Worm (Caenorhabditis elegans) whole organism, L1 larva: ENCODE measurements around the gene klf-3.

ENCODE experiments used
- C16A3.4 ChIP-seq: fragments of 150-350 bp; optimal IDR thresholded peaks from 2 replicates; lab custom pipeline; 2014; ENCODE audit warnings: missing biosample characterization, missing genetic modification characterization
- F16B12.6 ChIP-seq: fragments of 150-350 bp; optimal IDR thresholded peaks from 2 replicates; lab custom pipeline; 2014; ENCODE audit warnings: missing biosample characterization, missing genetic modification characterization
- Y116A8C.19 ChIP-seq: sonication (generic microtip); optimal IDR thresholded peaks from 2 replicates; lab custom pipeline; 2016; ENCODE audit warnings: missing compliant biosample characterization, missing genetic modification characterization, borderline replicate concordance
- aha-1 ChIP-seq: fragments of 150-350 bp; optimal IDR thresholded peaks from 2 replicates; lab custom pipeline; 2014; ENCODE audit warnings: missing biosample characterization, missing genetic modification characterization
- alr-1 ChIP-seq: fragments of 200-800 bp; sonication (Bioruptor generic); optimal IDR thresholded peaks from 2 replicates; lab custom pipeline; 2018; ENCODE audit warnings: borderline replicate concordance, mild to moderate bottlenecking, missing genetic modification characterization, missing compliant biosample characterization
- aly-2 ChIP-seq: fragments of 150-350 bp; optimal IDR thresholded peaks from 2 replicates; lab custom pipeline; 2014; ENCODE audit warnings: missing biosample characterization, missing genetic modification characterization
- ama-1 ChIP-seq: fragments of 150-350 bp; optimal IDR thresholded peaks from 2 replicates; lab custom pipeline; 2014
- blmp-1 ChIP-seq: fragments of 150-350 bp; optimal IDR thresholded peaks from 2 replicates; lab custom pipeline; 2014; ENCODE audit warnings: missing biosample characterization, missing genetic modification characterization
- ceh-88 ChIP-seq: fragments of 200-800 bp; sonication (Bioruptor generic); IDR thresholded peaks from 2 replicates; pipeline ENCODE4 v1.3.6; 2022; ENCODE audit warnings: missing genetic modification characterization, missing compliant biosample characterization
- dpl-1 ChIP-seq, 3 experiments: fragments of 150-350 bp in 2 of 3; sonication (generic microtip) in 1 of 3; optimal IDR thresholded peaks; 2 replicates each; lab custom pipeline; 2014 to 2017; ENCODE audit warnings: missing biosample characterization in 3 of 3, missing genetic modification characterization in 3 of 3, missing genetic modification reagents in 3 of 3
- dsc-1 ChIP-seq: sonication (generic microtip); optimal IDR thresholded peaks from 2 replicates; lab custom pipeline; 2016; ENCODE audit warnings: mild to moderate bottlenecking, missing genetic modification characterization, missing compliant biosample characterization
- efl-1 ChIP-seq, 4 experiments: fragments of 150-350 bp; optimal IDR thresholded peaks in 3 of 4; peaks in 1 of 4; 1 replicate in 1 of 4; 2 replicates in 3 of 4; lab custom pipeline; 2014; ENCODE audit warnings: missing biosample characterization in 2 of 4, missing genetic modification characterization in 2 of 4, missing genetic modification reagents in 2 of 4
- egl-13 ChIP-seq: sonication (generic microtip); optimal IDR thresholded peaks from 2 replicates; lab custom pipeline; 2016; ENCODE audit warnings: missing genotype, missing genetic modification reagents, missing genetic modification characterization, missing compliant biosample characterization
- egl-27 ChIP-seq, 2 experiments: fragments of 150-350 bp in 1 of 2; sonication (generic microtip); optimal IDR thresholded peaks; 3 replicates each; lab custom pipeline; 2017 to 2018; ENCODE audit warnings: missing biosample characterization in 2 of 2, missing genetic modification characterization in 2 of 2, missing genetic modification reagents in 2 of 2
- elt-3 ChIP-seq, 6 experiments: fragments of 150-350 bp in 1 of 6; sonication (generic microtip); optimal IDR thresholded peaks; 2 replicates each; lab custom pipeline; 2017 to 2018; ENCODE audit warnings: missing biosample characterization in 6 of 6, missing genetic modification characterization in 6 of 6, inconsistent platforms in 1 of 6
- fkh-10 ChIP-seq: sonication (generic microtip); optimal IDR thresholded peaks from 2 replicates; lab custom pipeline; 2017; ENCODE audit warnings: missing biosample characterization, missing genetic modification reagents, missing genetic modification characterization
- fkh-4 ChIP-seq: sonication (generic microtip); optimal IDR thresholded peaks from 2 replicates; lab custom pipeline; 2016; ENCODE audit warnings: missing compliant biosample characterization, missing genetic modification characterization, borderline replicate concordance
- fkh-8 ChIP-seq: sonication (generic microtip); optimal IDR thresholded peaks from 2 replicates; lab custom pipeline; 2016; ENCODE audit warnings: mild to moderate bottlenecking, missing genetic modification characterization, missing compliant biosample characterization
- fos-1 ChIP-seq: fragments of 150-350 bp; optimal IDR thresholded peaks from 2 replicates; lab custom pipeline; 2014; ENCODE audit warnings: missing biosample characterization, missing genetic modification characterization
- isw-1 ChIP-seq: fragments of 200-800 bp; sonication (Bioruptor generic); IDR thresholded peaks from 2 replicates; pipeline ENCODE4 v1.3.6; 2022; ENCODE audit warnings: missing genetic modification characterization, missing compliant biosample characterization
- jun-1 ChIP-seq: fragments of 150-350 bp; optimal IDR thresholded peaks from 2 replicates; lab custom pipeline; 2014; ENCODE audit warnings: missing biosample characterization, missing genetic modification reagents, missing genetic modification characterization
- lin-13 ChIP-seq: fragments of 150-350 bp; optimal IDR thresholded peaks from 2 replicates; lab custom pipeline; 2014; ENCODE audit warnings: missing biosample characterization, missing genetic modification reagents, missing genetic modification characterization
- lin-14 ChIP-seq: fragments of 200-800 bp; sonication (Bioruptor generic); optimal IDR thresholded peaks from 2 replicates; lab custom pipeline; 2018; ENCODE audit warnings: mild to moderate bottlenecking, missing genetic modification characterization, moderate library complexity, missing compliant biosample characterization
- lin-35 ChIP-seq, 2 experiments: fragments of 150-350 bp; optimal IDR thresholded peaks; 2 replicates each; lab custom pipeline; 2014; ENCODE audit warnings: missing biosample characterization in 2 of 2, missing genetic modification characterization in 2 of 2, missing genetic modification reagents in 2 of 2
- lin-39 ChIP-seq: fragments of 150-350 bp; optimal IDR thresholded peaks from 2 replicates; lab custom pipeline; 2014; ENCODE audit warnings: missing biosample characterization, missing genetic modification reagents, missing genetic modification characterization
- lsy-2 ChIP-seq, 2 experiments: fragments of 150-350 bp; optimal IDR thresholded peaks; 2 replicates each; lab custom pipeline; 2014; ENCODE audit warnings: missing biosample characterization in 2 of 2, missing genetic modification characterization in 2 of 2
- mef-2 ChIP-seq: fragments of 150-350 bp; optimal IDR thresholded peaks from 2 replicates; lab custom pipeline; 2014; ENCODE audit warnings: missing biosample characterization, missing genetic modification characterization
- nhr-11 ChIP-seq: fragments of 150-350 bp; optimal IDR thresholded peaks from 2 replicates; lab custom pipeline; 2014; ENCODE audit warnings: missing biosample characterization, missing genetic modification characterization
- nhr-19 ChIP-seq: fragments of 200-800 bp; sonication (Bioruptor generic); conservative IDR thresholded peaks from 2 replicates; pipeline ENCODE4 v1.3.6; 2022; ENCODE audit warnings: missing genetic modification characterization, missing compliant biosample characterization
- nhr-71 ChIP-seq: sonication (generic microtip); optimal IDR thresholded peaks from 2 replicates; lab custom pipeline; 2016; ENCODE audit warnings: mild to moderate bottlenecking, missing genetic modification characterization, moderate library complexity, missing compliant biosample characterization
- nhr-76 ChIP-seq: sonication (generic microtip); optimal IDR thresholded peaks from 2 replicates; lab custom pipeline; 2017; ENCODE audit warnings: missing biosample characterization, missing genetic modification characterization
- nhr-77 ChIP-seq: fragments of 150-350 bp; optimal IDR thresholded peaks from 2 replicates; lab custom pipeline; 2014; ENCODE audit warnings: missing biosample characterization, missing genetic modification characterization
- nhr-84 ChIP-seq: sonication (generic microtip); optimal IDR thresholded peaks from 2 replicates; lab custom pipeline; 2017; ENCODE audit warnings: missing biosample characterization, missing genetic modification characterization
- nhr-85 ChIP-seq: sonication (generic microtip); peaks from one replicate; lab custom pipeline; 2016; ENCODE audit warnings: missing genetic modification characterization, inconsistent platforms, missing compliant biosample characterization
- pag-3 ChIP-seq: sonication (generic microtip); optimal IDR thresholded peaks from 2 replicates; lab custom pipeline; 2017; ENCODE audit warnings: missing genetic modification characterization, mild to moderate bottlenecking, missing compliant biosample characterization, antibody characterized with exemption, borderline replicate concordance; ENCODE audit not compliant: insufficient read depth
- pax-3 ChIP-seq: fragments of 200-800 bp; sonication (Bioruptor generic); optimal IDR thresholded peaks from 2 replicates; lab custom pipeline; 2018; ENCODE audit warnings: mild to moderate bottlenecking, missing genetic modification characterization, moderate library complexity, missing compliant biosample characterization
- sup-37 ChIP-seq: fragments of 200-800 bp; sonication (Bioruptor generic); optimal IDR thresholded peaks from 2 replicates; lab custom pipeline; 2018; ENCODE audit warnings: mild to moderate bottlenecking, missing genetic modification characterization, missing compliant biosample characterization
- tbx-2 ChIP-seq: sonication (generic microtip); optimal IDR thresholded peaks from 2 replicates; lab custom pipeline; 2016; ENCODE audit warnings: missing genetic modification characterization, missing compliant biosample characterization
- tlp-1 ChIP-seq: fragments of 150-350 bp; optimal IDR thresholded peaks from 2 replicates; lab custom pipeline; 2014; ENCODE audit warnings: missing biosample characterization, missing genetic modification characterization
- xbp-1 ChIP-seq: sonication (generic microtip); optimal IDR thresholded peaks from 2 replicates; lab custom pipeline; 2016; ENCODE audit warnings: missing genetic modification characterization, missing compliant biosample characterization
- zag-1 ChIP-seq: fragments of 150-350 bp; optimal IDR thresholded peaks from 2 replicates; lab custom pipeline; 2014; ENCODE audit warnings: missing biosample characterization, missing genetic modification characterization
- ztf-4 ChIP-seq: fragments of 150-350 bp; optimal IDR thresholded peaks from 2 replicates; lab custom pipeline; 2014; ENCODE audit warnings: missing biosample characterization, missing genetic modification characterization

Gene klf-3

DNA sequence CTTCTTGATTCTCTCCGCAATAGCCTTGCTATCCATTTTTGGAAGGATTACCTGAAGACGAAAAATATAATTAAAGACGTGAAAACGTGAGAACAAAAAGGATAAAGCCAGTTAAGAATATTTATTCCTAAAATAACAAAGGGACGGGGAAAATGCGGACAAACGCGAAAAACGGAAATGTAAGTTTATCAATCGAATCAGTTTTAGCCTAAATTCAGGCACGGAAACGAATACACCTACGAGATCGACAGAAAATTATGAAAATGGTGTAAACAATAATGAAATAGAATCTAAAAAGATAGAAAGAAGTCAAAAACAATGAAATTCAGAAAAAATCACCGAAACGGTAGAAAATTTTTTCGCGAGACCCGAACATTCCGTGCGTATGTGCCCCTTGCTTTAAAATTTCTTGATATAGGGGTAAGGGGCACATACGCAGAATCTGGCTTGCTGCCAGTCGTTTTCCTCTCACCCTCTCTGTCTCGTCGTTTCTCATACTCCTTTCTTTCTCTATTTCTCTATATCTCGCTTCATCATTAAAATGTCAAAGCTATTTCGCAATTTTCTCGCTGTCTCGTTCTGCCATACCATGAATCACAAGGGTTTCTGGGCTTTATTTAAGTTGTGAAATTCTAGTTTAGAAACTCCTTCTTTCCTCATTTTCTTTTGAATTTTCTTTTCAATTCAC is 27.9 kb upstream of the klf-3 start, which contains the start of gene icd-1 (continued):
- TF ChIP-seq pax-3 (tag; lab: Kevin White, UChicago): peak; percentile 90
- TF ChIP-seq xbp-1 (tag; lab: Kevin White, UChicago): peak; percentile 94
- peak; percentile 76 to 81 (median 76) for TF ChIP-seq dpl-1 (GFP tag; optimal IDR thresholded peaks at IDR 0.05; lab: Kevin White, UChicago)
- TF ChIP-seq aly-2: peak; percentile 91
- TF ChIP-seq nhr-84 (tag; lab: Kevin White, UChicago): no peak
- TF ChIP-seq nhr-76: no peak
- TF ChIP-seq tlp-1: no peak
- TF ChIP-seq ztf-4 (tag; lab: Kevin White, UChicago): peak; percentile 97
- TF ChIP-seq jun-1 (tag; lab: Kevin White, UChicago): peak; percentile 94
- TF ChIP-seq fkh-10 (GFP tag; lab: Kevin White, UChicago): peak; percentile 86
- TF ChIP-seq pag-3 (tag; lab: Kevin White, UChicago): no peak
- TF ChIP-seq zag-1: peak; percentile 73
- peak; percentile 94 for TF ChIP-seq lin-39
- TF ChIP-seq nhr-77 (tag; lab: Kevin White, UChicago): peak; percentile 94
- TF ChIP-seq Y116A8C.19: no peak
- TF ChIP-seq ceh-88: peak; percentile 89
- TF ChIP-seq nhr-85: peak; percentile 99
- peak; percentile 99 for TF ChIP-seq nhr-71 (tag; lab: Kevin White, UChicago)
- peak; percentile 86 for TF ChIP-seq egl-13
- TF ChIP-seq aha-1: peak; percentile 85
- TF ChIP-seq fos-1 (tag; lab: Kevin White, UChicago): peak; percentile 95
- TF ChIP-seq nhr-11 (tag; lab: Kevin White, UChicago): peak; percentile 97
- TF ChIP-seq fkh-8 (tag; lab: Kevin White, UChicago): peak; percentile 96
- TF ChIP-seq nhr-19 (GFP tag; lab: Robert Waterston, UW): peak; percentile 96
- peak; percentile 97 for TF ChIP-seq tbx-2 (tag; lab: Kevin White, UChicago)
- peak; percentile 94 to 96 for TF ChIP-seq lsy-2 (tag; optimal IDR thresholded peaks at IDR 0.05; lab: Kevin White, UChicago)
- TF ChIP-seq C16A3.4 (tag; lab: Kevin White, UChicago): peak; percentile 92
- no peak for TF ChIP-seq alr-1
- TF ChIP-seq lin-13 (GFP tag; lab: Kevin White, UChicago): peak; percentile 84
- peak; percentile 98 for TF ChIP-seq lin-14
- peak; percentile 75 for TF ChIP-seq sup-37 (GFP tag; lab: Kevin White, UChicago)
- TF ChIP-seq F16B12.6: peak; percentile 69
- TF ChIP-seq isw-1: peak; percentile 96
- TF ChIP-seq, all 84 proteins: peak for 64

ce11 chrII:6589408-6589807 is 27.3 kb upstream of the klf-3 start, which contains the start of gene vps-32.1:
Gene vps-32.1 (plus strand): TSS chrII:6589708.
- TF ChIP-seq pax-3 (tag; lab: Kevin White, UChicago) (no peak), blmp-1 (tag; lab: Kevin White, UChicago) (peak; percentile 28), fkh-4 (tag; lab: Kevin White, UChicago) (no peak), dpl-1 (GFP tag; optimal IDR thresholded peaks at IDR 0.05; lab: Kevin White, UChicago) (peak in 1 of 3 experiments; percentile 15), fos-1 (tag; lab: Kevin White, UChicago) (peak; percentile 40), jun-1 (tag; lab: Kevin White, UChicago) (peak; percentile 49), pag-3 (tag; lab: Kevin White, UChicago) (no peak), egl-13 (no peak), mef-2 (tag; lab: Kevin White, UChicago) (no peak), elt-3 (tag; optimal IDR thresholded peaks at IDR 0.05; lab: Kevin White, UChicago) (peak in 1 of 6 experiments; percentile 29), lin-35 (GFP tag; optimal IDR thresholded peaks at IDR 0.05; lab: Kevin White, UChicago) (peak in 1 of 2 experiments; percentile 4)

- TF ChIP-seq efl-1 (optimal IDR thresholded peaks at IDR 0.05; lab: Kevin White, UChicago): no peak
- peak in 1 of 2 experiments; percentile 69 for TF ChIP-seq efl-1 (GFP tag; optimal IDR thresholded peaks at IDR 0.05 in 1 of 2; lab: Kevin White, UChicago)
- TF ChIP-seq egl-27 (tag; optimal IDR thresholded peaks at IDR 0.05; lab: Kevin White, UChicago): no peak
- TF ChIP-seq dsc-1 (tag; lab: Kevin White, UChicago): no peak
- TF ChIP-seq ama-1 (lab: Kevin White, UChicago): peak; percentile 18
- TF ChIP-seq lin-35 (GFP tag; optimal IDR thresholded peaks at IDR 0.05; lab: Kevin White, UChicago): no peak
Observed at ce11 chrII:6591000-6591399, 25.7 kb upstream of the klf-3 start.
